Worm (Caenorhabditis elegans) whole organism, late embryonic: ENCODE data around the gene F58D2.2.
A peak's percentile ranks its signal among the peaks of the same experiment; 100 is the strongest.

Source experiments
- T23F11.4 ChIP-seq: fragments of 200-800 bp; sonication (Bioruptor generic); optimal IDR thresholded peaks from 2 replicates; lab custom pipeline; 2018; ENCODE audit warnings: mild to moderate bottlenecking, missing genetic modification characterization, missing compliant biosample characterization
- Y22D7AL.16 ChIP-seq: sonication (generic microtip); optimal IDR thresholded peaks from 2 replicates; lab custom pipeline; 2016; ENCODE audit warnings: missing genetic modification characterization, missing compliant biosample characterization
- ama-1 ChIP-seq: fragments of 150-350 bp; optimal IDR thresholded peaks from 2 replicates; lab custom pipeline; 2014
- ceh-14 ChIP-seq: sonication (generic microtip); optimal IDR thresholded peaks from 2 replicates; lab custom pipeline; 2016; ENCODE audit warnings: missing genotype, missing genetic modification characterization, missing compliant biosample characterization
- ceh-19 ChIP-seq: fragments of 200-800 bp; sonication (Bioruptor generic); optimal IDR thresholded peaks from 2 replicates; lab custom pipeline; 2018; ENCODE audit warnings: mild to moderate bottlenecking, missing genetic modification characterization, missing compliant biosample characterization
- ceh-2 ChIP-seq: sonication (generic microtip); optimal IDR thresholded peaks from 2 replicates; lab custom pipeline; 2016; ENCODE audit warnings: missing genotype, missing genetic modification characterization, missing compliant biosample characterization
- ceh-24 ChIP-seq: sonication (generic microtip); optimal IDR thresholded peaks from 2 replicates; lab custom pipeline; 2016; ENCODE audit warnings: mild to moderate bottlenecking, missing genetic modification characterization, missing compliant biosample characterization
- ceh-30 ChIP-seq: fragments of 150-350 bp; optimal IDR thresholded peaks from 2 replicates; lab custom pipeline; 2014; ENCODE audit warnings: missing biosample characterization, missing genetic modification characterization
- ceh-31 ChIP-seq: sonication (generic microtip); optimal IDR thresholded peaks from 2 replicates; lab custom pipeline; 2016; ENCODE audit warnings: missing genetic modification characterization, missing compliant biosample characterization
- ceh-34 ChIP-seq: sonication (generic microtip); optimal IDR thresholded peaks from 2 replicates; lab custom pipeline; 2016; ENCODE audit warnings: mild to moderate bottlenecking, missing genetic modification characterization, missing compliant biosample characterization
- ceh-45 ChIP-seq: fragments of 200-800 bp; sonication (Bioruptor generic); IDR thresholded peaks from 2 replicates; pipeline ENCODE4 v1.3.6; 2022; ENCODE audit warnings: missing genetic modification reagents, missing genetic modification characterization, missing compliant biosample characterization
- ceh-9 ChIP-seq: sonication (generic microtip); optimal IDR thresholded peaks from 2 replicates; lab custom pipeline; 2016; ENCODE audit warnings: mild to moderate bottlenecking, missing genetic modification characterization, inconsistent platforms, missing compliant biosample characterization
- che-1 ChIP-seq: sonication (generic microtip); optimal IDR thresholded peaks from 2 replicates; lab custom pipeline; 2016; ENCODE audit warnings: mild to moderate bottlenecking, missing genetic modification characterization, missing compliant biosample characterization
- dmd-4 ChIP-seq: sonication (generic microtip); optimal IDR thresholded peaks from 2 replicates; lab custom pipeline; 2016; ENCODE audit warnings: borderline replicate concordance, missing genetic modification characterization, missing compliant biosample characterization
- elt-2 ChIP-seq: sonication (generic microtip); optimal IDR thresholded peaks from 2 replicates; lab custom pipeline; 2016; ENCODE audit warnings: missing genetic modification reagents, missing genetic modification characterization, missing compliant biosample characterization
- eyg-1 ChIP-seq: sonication (generic microtip); optimal IDR thresholded peaks from 2 replicates; lab custom pipeline; 2016; ENCODE audit warnings: missing genotype, missing genetic modification characterization, missing compliant biosample characterization
- fkh-10 ChIP-seq: fragments of 150-350 bp; optimal IDR thresholded peaks from 2 replicates; lab custom pipeline; 2014; ENCODE audit warnings: missing biosample characterization, missing genetic modification reagents, missing genetic modification characterization
- fkh-6 ChIP-seq: sonication (generic microtip); optimal IDR thresholded peaks from 2 replicates; lab custom pipeline; 2016; ENCODE audit warnings: missing genetic modification characterization, missing compliant biosample characterization
- hlh-15 ChIP-seq: sonication (generic microtip); optimal IDR thresholded peaks from 2 replicates; lab custom pipeline; 2016; ENCODE audit warnings: missing genetic modification characterization, missing compliant biosample characterization
- hlh-30 ChIP-seq: sonication (generic microtip); optimal IDR thresholded peaks from 2 replicates; lab custom pipeline; 2017; ENCODE audit warnings: antibody characterized with exemption, missing genetic modification characterization, missing compliant biosample characterization; ENCODE audit not compliant: insufficient read depth
- hlh-6 ChIP-seq: sonication (generic microtip); optimal IDR thresholded peaks from 2 replicates; lab custom pipeline; 2016; ENCODE audit warnings: missing genotype, missing genetic modification characterization, missing compliant biosample characterization
- hlh-8 ChIP-seq: sonication (generic microtip); optimal IDR thresholded peaks from 2 replicates; lab custom pipeline; 2016; ENCODE audit warnings: missing genotype, missing genetic modification characterization, missing compliant biosample characterization
- lin-11 ChIP-seq: fragments of 200-800 bp; sonication (Bioruptor generic); optimal IDR thresholded peaks from 2 replicates; lab custom pipeline; 2018; ENCODE audit warnings: mild to moderate bottlenecking, missing genetic modification characterization, missing compliant biosample characterization
- madf-2 ChIP-seq: sonication (generic microtip); optimal IDR thresholded peaks from 2 replicates; lab custom pipeline; 2017; ENCODE audit warnings: missing genetic modification characterization, missing compliant biosample characterization
- nhr-11 ChIP-seq: fragments of 150-350 bp; optimal IDR thresholded peaks from 2 replicates; lab custom pipeline; 2014; ENCODE audit warnings: missing biosample characterization, missing genetic modification characterization
- nhr-232 ChIP-seq: sonication (generic microtip); optimal IDR thresholded peaks from 2 replicates; lab custom pipeline; 2016; ENCODE audit warnings: missing genetic modification characterization, missing compliant biosample characterization
- odd-2 ChIP-seq: sonication (generic microtip); optimal IDR thresholded peaks from 2 replicates; lab custom pipeline; 2017; ENCODE audit warnings: antibody characterized with exemption, mild to moderate bottlenecking, missing genetic modification characterization, missing compliant biosample characterization
- pag-3 ChIP-seq: sonication (generic microtip); optimal IDR thresholded peaks from 2 replicates; lab custom pipeline; 2016; ENCODE audit warnings: missing compliant biosample characterization, missing genetic modification characterization, borderline replicate concordance
- pat-9 ChIP-seq: fragments of 200-800 bp; sonication (Bioruptor generic); optimal IDR thresholded peaks from 2 replicates; lab custom pipeline; 2018; ENCODE audit warnings: mild to moderate bottlenecking, missing genetic modification characterization, moderate library complexity, missing compliant biosample characterization
- pax-1 ChIP-seq: fragments of 150-350 bp; optimal IDR thresholded peaks from 2 replicates; lab custom pipeline; 2014; ENCODE audit warnings: missing biosample characterization, missing genetic modification characterization
- pha-2 ChIP-seq: sonication (generic microtip); optimal IDR thresholded peaks from 2 replicates; lab custom pipeline; 2017; ENCODE audit warnings: mild to moderate bottlenecking, missing genetic modification characterization, missing compliant biosample characterization
- pha-4 ChIP-seq: fragments of 150-350 bp; optimal IDR thresholded peaks from 2 replicates; lab custom pipeline; 2018; ENCODE audit warnings: missing biosample characterization, missing genetic modification reagents, missing genetic modification characterization
- pros-1 ChIP-seq: fragments of 150-350 bp; optimal IDR thresholded peaks from 2 replicates; lab custom pipeline; 2014; ENCODE audit warnings: missing biosample characterization, missing genetic modification reagents, missing genetic modification characterization
- sox-2 ChIP-seq: fragments of 200-800 bp; sonication (Bioruptor generic); IDR thresholded peaks from 2 replicates; pipeline ENCODE4 v1.3.6; 2022; ENCODE audit warnings: missing genetic modification reagents, missing genetic modification characterization, missing compliant biosample characterization
- syd-9 ChIP-seq: sonication (generic microtip); optimal IDR thresholded peaks from 2 replicates; lab custom pipeline; 2016; ENCODE audit warnings: mild to moderate bottlenecking, missing genetic modification characterization, moderate library complexity, missing compliant biosample characterization
- tbx-7 ChIP-seq: sonication (generic microtip); optimal IDR thresholded peaks from 2 replicates; lab custom pipeline; 2016; ENCODE audit warnings: missing genotype, missing genetic modification characterization, missing compliant biosample characterization
- ttx-3 ChIP-seq: sonication (generic microtip); optimal IDR thresholded peaks from 2 replicates; lab custom pipeline; 2016; ENCODE audit warnings: missing genetic modification reagents, missing genetic modification characterization, missing compliant biosample characterization
- unc-3 ChIP-seq, 2 experiments: fragments of 200-800 bp in 1 of 2; sonication (Bioruptor generic) in 1 of 2; sonication (generic microtip) in 1 of 2; conservative IDR thresholded peaks in 1 of 2; optimal IDR thresholded peaks in 1 of 2; 2 replicates each; pipeline versions ENCODE4 v1.3.6 to Lab custom; 2016 to 2022; ENCODE audit warnings: missing compliant biosample characterization in 2 of 2, missing genetic modification characterization in 2 of 2, missing genetic modification reagents in 1 of 2
- unc-42 ChIP-seq: sonication (generic microtip); optimal IDR thresholded peaks from 2 replicates; lab custom pipeline; 2016; ENCODE audit warnings: missing genotype, missing genetic modification characterization, missing compliant biosample characterization
- unc-55 ChIP-seq: sonication (generic microtip); optimal IDR thresholded peaks from 2 replicates; lab custom pipeline; 2017; ENCODE audit warnings: missing biosample characterization, missing genetic modification reagents, missing genetic modification characterization
- unc-86 ChIP-seq: sonication (generic microtip); optimal IDR thresholded peaks from 2 replicates; lab custom pipeline; 2016; ENCODE audit warnings: missing genetic modification characterization, missing compliant biosample characterization
- ztf-16 ChIP-seq: sonication (generic microtip); optimal IDR thresholded peaks from 2 replicates; lab custom pipeline; 2017; ENCODE audit warnings: missing genetic modification characterization, missing compliant biosample characterization

Gene F58D2.2

ce11 chrIV:13240078-13240841 is 50.7 kb downstream of the F58D2.2 start, which contains the start of gene rpl-12 (continued):
- peak; percentile 33 for TF ChIP-seq pha-4
- peak; percentile 92 for TF ChIP-seq ceh-31 (tag; lab: Kevin White, UChicago)
- TF ChIP-seq hlh-15 (tag; lab: Kevin White, UChicago) = no peak
- TF ChIP-seq nhr-11 = no peak
- peak; percentile 82 for TF ChIP-seq unc-86 (tag; lab: Kevin White, UChicago)
- peak; percentile 4 for TF ChIP-seq eyg-1
- no peak for TF ChIP-seq fkh-6 (tag; lab: Kevin White, UChicago)
- peak; percentile 52 for TF ChIP-seq fkh-10 (GFP tag; lab: Kevin White, UChicago)
- peak; percentile 23 for TF ChIP-seq syd-9
- peak; percentile 100 for TF ChIP-seq unc-42
- TF ChIP-seq ttx-3 (tag; lab: Kevin White, UChicago) = peak; percentile 27
- TF ChIP-seq pha-2 (tag; lab: Kevin White, UChicago) = peak; percentile 62
- TF ChIP-seq tbx-7 = no peak
- no peak for TF ChIP-seq ceh-30 (tag; lab: Kevin White, UChicago)
- TF ChIP-seq madf-2 (tag; lab: Kevin White, UChicago) = peak; percentile 66
- no peak for TF ChIP-seq Y22D7AL.16 (tag; lab: Kevin White, UChicago)
- TF ChIP-seq ceh-45 (GFP tag; lab: Robert Waterston, UW) = 0 out of 2 replicates have a peak, but pooled peaks have one; percentile 50
- TF ChIP-seq unc-55 (GFP tag; lab: Kevin White, UChicago) = peak; percentile 79
- peak; percentile 84 for TF ChIP-seq elt-2 (tag; lab: Kevin White, UChicago)
- TF ChIP-seq pros-1 = peak; percentile 73
- TF ChIP-seq pat-9 = peak; percentile 73
- TF ChIP-seq hlh-8 (tag; lab: Kevin White, UChicago) = peak; percentile 16
- TF ChIP-seq ceh-2 = peak; percentile 48
- TF ChIP-seq dmd-4 (tag; lab: Kevin White, UChicago) = no peak
- no peak for TF ChIP-seq ceh-19 (GFP tag; lab: Kevin White, UChicago)
- TF ChIP-seq pag-3 = no peak
- peak; percentile 80 for TF ChIP-seq sox-2 (GFP tag; lab: Robert Waterston, UW)
- no peak for TF ChIP-seq che-1 (tag; lab: Kevin White, UChicago)
- TF ChIP-seq lin-11 (tag; lab: Kevin White, UChicago) = peak; percentile 11
- TF ChIP-seq ama-1 (lab: Kevin White, UChicago) = no peak
- peak; percentile 92 for TF ChIP-seq ceh-14 (tag; lab: Kevin White, UChicago)
- TF ChIP-seq hlh-6 (tag; lab: Kevin White, UChicago) = no peak
- peak; percentile 75 for TF ChIP-seq pax-1 (tag; lab: Kevin White, UChicago)
- TF ChIP-seq T23F11.4 (GFP tag; lab: Kevin White, UChicago) = peak; percentile 26
- TF ChIP-seq, all 69 proteins: peak for 42

ce11 chrIV:13240842-13241143 is 51.2 kb downstream of the F58D2.2 start, which contains the start of gene lin-54:
TSS of gene lin-54 (plus strand) at chrIV:13241044.
- no peak for TF ChIP-seq nhr-232 (tag; lab: Kevin White, UChicago)
- no peak for TF ChIP-seq hlh-30 (tag; lab: Kevin White, UChicago)
- no peak for TF ChIP-seq pros-1
- TF ChIP-seq dmd-4 (tag; lab: Kevin White, UChicago) = no peak
- TF ChIP-seq nhr-11 = no peak
- no peak for TF ChIP-seq unc-55 (GFP tag; lab: Kevin White, UChicago)
- no peak for TF ChIP-seq ceh-31 (tag; lab: Kevin White, UChicago)
- no peak for TF ChIP-seq ztf-16
- no peak for TF ChIP-seq pha-4
- TF ChIP-seq ceh-19 (GFP tag; lab: Kevin White, UChicago) = no peak
- TF ChIP-seq ceh-2 = no peak
- no peak for TF ChIP-seq unc-3 (GFP tag; conservative IDR thresholded peaks at IDR 0.05; lab: Robert Waterston, UW)
- no peak for TF ChIP-seq unc-3 (tag; optimal IDR thresholded peaks at IDR 0.05; lab: Kevin White, UChicago)
- no peak for TF ChIP-seq ceh-45 (GFP tag; lab: Robert Waterston, UW)
- no peak for TF ChIP-seq ceh-9 (tag; lab: Kevin White, UChicago)
- TF ChIP-seq odd-2 (tag; lab: Kevin White, UChicago) = no peak
- TF ChIP-seq ceh-34 (tag; lab: Kevin White, UChicago) = no peak
- TF ChIP-seq fkh-6 (tag; lab: Kevin White, UChicago) = no peak
- no peak for TF ChIP-seq ceh-24
- TF ChIP-seq pax-1 (tag; lab: Kevin White, UChicago) = no peak
